In the genomic region with DNA sequence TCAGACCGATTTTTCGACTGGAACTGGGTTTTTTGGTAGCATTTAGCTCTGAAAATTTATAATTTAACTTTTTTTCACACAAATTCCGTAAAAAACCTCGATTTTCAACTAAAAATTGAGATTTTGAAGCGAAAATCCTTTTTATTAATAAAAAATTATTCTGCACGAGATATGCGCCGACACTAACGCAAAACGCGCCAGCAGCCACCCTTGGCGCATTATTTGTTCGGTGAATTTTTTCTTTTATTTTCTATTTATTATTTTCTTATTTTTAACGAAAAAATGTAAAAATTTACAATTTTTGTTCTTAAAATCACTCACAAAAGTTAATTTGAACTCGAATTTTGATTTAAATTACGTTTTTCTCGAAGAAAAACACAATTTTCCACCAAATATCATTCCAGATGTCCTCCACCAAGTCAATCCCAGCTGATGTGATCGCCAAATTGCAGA, we compare ENCODE assay signal across 5 worm cellular contexts.
TF ChIP-seq lines count a peak whose summit lies in the region.

TSS of gene Y51H7C.7 (plus strand) at position 403 of the 453 bp plus-strand sequence.

TF ChIP-seq in whole organism, L1 larva, 84 proteins besides CTCF, POLR2A, EP300 and RAD21 (continued from another document and continues in another):
- TF ChIP-seq skn-1 (tag; optimal IDR thresholded peaks at IDR 0.05; lab: Kevin White, UChicago), result peak; percentile 61
- no peak for TF ChIP-seq blmp-1 (tag; optimal IDR thresholded peaks at IDR 0.05; lab: Kevin White, UChicago)
- peak; percentile 85 for TF ChIP-seq nhr-47 (tag; optimal IDR thresholded peaks at IDR 0.05; lab: Kevin White, UChicago)
- TF ChIP-seq egl-13 (tag; optimal IDR thresholded peaks at IDR 0.05; lab: Kevin White, UChicago), result peak; percentile 48
- peak; percentile 72 to 90 (median 72) for TF ChIP-seq ceh-82 (tag; optimal IDR thresholded peaks at IDR 0.05; lab: Kevin White, UChicago)
- no peak for TF ChIP-seq ceh-90 (tag; optimal IDR thresholded peaks at IDR 0.05; lab: Kevin White, UChicago)
- TF ChIP-seq mef-2 (tag; optimal IDR thresholded peaks at IDR 0.05; lab: Kevin White, UChicago), result no peak
- TF ChIP-seq F16B12.6 (tag; optimal IDR thresholded peaks at IDR 0.05; lab: Kevin White, UChicago), result peak; percentile 55
- TF ChIP-seq aha-1 (tag; optimal IDR thresholded peaks at IDR 0.05; lab: Kevin White, UChicago), result peak; percentile 4
- TF ChIP-seq C34B4.2 (tag; optimal IDR thresholded peaks at IDR 0.05; lab: Kevin White, UChicago), result no peak
- peak; percentile 73 for TF ChIP-seq rnt-1 (tag; optimal IDR thresholded peaks at IDR 0.05; lab: Kevin White, UChicago)
- no peak for TF ChIP-seq zip-4 (GFP tag; optimal IDR thresholded peaks at IDR 0.05; lab: Kevin White, UChicago)
- TF ChIP-seq elt-3 (tag; optimal IDR thresholded peaks at IDR 0.05; lab: Kevin White, UChicago), result peak in 2 of 6 experiments; percentile 16 to 49
- TF ChIP-seq elt-2 (tag; optimal IDR thresholded peaks at IDR 0.05; lab: Kevin White, UChicago), result peak; percentile 25
- TF ChIP-seq snpc-4 (tag; optimal IDR thresholded peaks at IDR 0.05; lab: Kevin White, UChicago), result peak; percentile 58
- TF ChIP-seq lin-13 (GFP tag; optimal IDR thresholded peaks at IDR 0.05; lab: Kevin White, UChicago), result peak; percentile 12
- TF ChIP-seq nhr-76 (tag; optimal IDR thresholded peaks at IDR 0.05; lab: Kevin White, UChicago), result no peak
- peak; percentile 24 for TF ChIP-seq fkh-8 (tag; optimal IDR thresholded peaks at IDR 0.05; lab: Kevin White, UChicago)
- TF ChIP-seq sox-4 (tag; optimal IDR thresholded peaks at IDR 0.05; lab: Kevin White, UChicago), result peak; percentile 10
- TF ChIP-seq lin-35 (GFP tag; optimal IDR thresholded peaks at IDR 0.05; lab: Kevin White, UChicago), result peak; percentile 37 to 66
- TF ChIP-seq fkh-10 (GFP tag; optimal IDR thresholded peaks at IDR 0.05; lab: Kevin White, UChicago), result no peak
- no peak for TF ChIP-seq unc-62 (GFP tag; optimal IDR thresholded peaks at IDR 0.05; lab: Kevin White, UChicago)
- TF ChIP-seq nhr-85 (tag; lab: Kevin White, UChicago), result no peak
- no peak for TF ChIP-seq ama-1 (optimal IDR thresholded peaks at IDR 0.05; lab: Kevin White, UChicago)
- TF ChIP-seq vab-15 (tag; optimal IDR thresholded peaks at IDR 0.05; lab: Kevin White, UChicago), result no peak
- peak; percentile 54 for TF ChIP-seq grh-1 (GFP tag; IDR thresholded peaks at IDR 0.05; lab: Robert Waterston, UW)

TF ChIP-seq in whole organism, L2 larva, 48 proteins besides CTCF, POLR2A, EP300 and RAD21 (continued from another document):
- peak; percentile 72 for TF ChIP-seq unc-55 (GFP tag; optimal IDR thresholded peaks at IDR 0.05; lab: Kevin White, UChicago)
- TF ChIP-seq nhr-237 (tag; optimal IDR thresholded peaks at IDR 0.05; lab: Kevin White, UChicago), result no peak
- TF ChIP-seq nhr-23 (tag; optimal IDR thresholded peaks at IDR 0.05; lab: Kevin White, UChicago), result no peak

TF ChIP-seq in whole organism, L3 larva, 47 proteins besides CTCF, POLR2A, EP300 and RAD21 (continued from another document):
- TF ChIP-seq egl-27 (tag; optimal IDR thresholded peaks at IDR 0.05; lab: Kevin White, UChicago) (no peak), ZK546.5 (tag; optimal IDR thresholded peaks at IDR 0.05; lab: Kevin White, UChicago) (no peak), eor-1 (tag; optimal IDR thresholded peaks at IDR 0.05; lab: Kevin White, UChicago) (no peak), mml-1 (tag; optimal IDR thresholded peaks at IDR 0.05; lab: Kevin White, UChicago) (no peak), nhr-43 (tag; optimal IDR thresholded peaks at IDR 0.05; lab: Kevin White, UChicago; ENCODE audit: poor library complexity, severe bottlenecking) (no peak), nhr-76 (tag; optimal IDR thresholded peaks at IDR 0.05; lab: Kevin White, UChicago) (no peak), ama-1 (optimal IDR thresholded peaks at IDR 0.05; lab: Kevin White, UChicago) (no peak), mdl-1 (tag; optimal IDR thresholded peaks at IDR 0.05; lab: Kevin White, UChicago) (no peak), nhr-23 (tag; optimal IDR thresholded peaks at IDR 0.05; lab: Kevin White, UChicago) (peak; percentile 65), hmg-11 (tag; optimal IDR thresholded peaks at IDR 0.05; lab: Kevin White, UChicago) (no peak), daf-12 (tag; optimal IDR thresholded peaks at IDR 0.05; lab: Kevin White, UChicago) (no peak), ceh-16 (tag; optimal IDR thresholded peaks at IDR 0.05; lab: Kevin White, UChicago) (no peak), lin-15B (tag; optimal IDR thresholded peaks at IDR 0.05; lab: Kevin White, UChicago) (peak; percentile 75), zag-1 (tag; optimal IDR thresholded peaks at IDR 0.05; lab: Kevin White, UChicago) (no peak), ceh-82 (tag; optimal IDR thresholded peaks at IDR 0.05; lab: Kevin White, UChicago) (no peak), sea-2 (GFP tag; optimal IDR thresholded peaks at IDR 0.05; lab: Kevin White, UChicago) (no peak), ztf-11 (tag; optimal IDR thresholded peaks at IDR 0.05; lab: Kevin White, UChicago) (no peak), tbx-2 (tag; optimal IDR thresholded peaks at IDR 0.05; lab: Kevin White, UChicago) (peak; percentile 18)
TF ChIP-seq in whole organism, L3 larva: peak in this region for 6.

TF ChIP-seq in whole organism, L4 larva, 104 proteins besides CTCF, POLR2A, EP300 and RAD21 (continued from another document):
- TF ChIP-seq dpl-1 (GFP tag; optimal IDR thresholded peaks at IDR 0.05; lab: Kevin White, UChicago) (peak; percentile 70), gei-8 (GFP tag; optimal IDR thresholded peaks at IDR 0.05; lab: Kevin White, UChicago) (no peak), arid-1 (GFP tag; conservative IDR thresholded peaks at IDR 0.05; lab: Robert Waterston, UW) (no peak), mes-2 (tag; optimal IDR thresholded peaks at IDR 0.05; lab: Kevin White, UChicago; ENCODE audit: poor library complexity, severe bottlenecking) (peak; percentile 84), nhr-76 (tag; optimal IDR thresholded peaks at IDR 0.05; lab: Kevin White, UChicago) (no peak), ceh-20 (GFP tag; IDR thresholded peaks at IDR 0.05; lab: Robert Waterston, UW) (no peak), F49E8.2 (tag; optimal IDR thresholded peaks at IDR 0.05; lab: Kevin White, UChicago; ENCODE audit: borderline replicate concordance) (peak; percentile 8), aly-2 (tag; optimal IDR thresholded peaks at IDR 0.05; lab: Kevin White, UChicago) (no peak), egl-27 (tag; optimal IDR thresholded peaks at IDR 0.05; lab: Kevin White, UChicago) (no peak), rbr-2 (tag; optimal IDR thresholded peaks at IDR 0.05; lab: Kevin White, UChicago) (peak; percentile 51), nhr-28 (tag; optimal IDR thresholded peaks at IDR 0.05; lab: Kevin White, UChicago) (peak; percentile 28)

TF ChIP-seq in whole organism, young adult, 124 proteins besides CTCF, POLR2A, EP300 and RAD21 (continued from another document):
- TF ChIP-seq Y79H2A.3 (GFP tag; conservative IDR thresholded peaks at IDR 0.05; lab: Robert Waterston, UW), result no peak
